Worm (Caenorhabditis elegans) whole organism, L4 larva: ENCODE results near the gene cpr-8.

ENCODE experiments used
- ceh-28 ChIP-seq: fragments of 150-350 bp; optimal IDR thresholded peaks from 2 replicates; lab custom pipeline; 2014; ENCODE audit warnings: missing biosample characterization, missing genetic modification reagents, missing genetic modification characterization
- lin-15B ChIP-seq: fragments of 150-350 bp; sonication (generic microtip); optimal IDR thresholded peaks from 3 replicates; lab custom pipeline; 2014; ENCODE audit warnings: missing biosample characterization, missing genetic modification characterization
- nhr-237 ChIP-seq: sonication (generic microtip); optimal IDR thresholded peaks from 2 replicates; lab custom pipeline; 2017; ENCODE audit warnings: missing biosample characterization, missing genetic modification characterization
- nhr-76 ChIP-seq: fragments of 150-350 bp; optimal IDR thresholded peaks from 2 replicates; lab custom pipeline; 2014; ENCODE audit warnings: missing biosample characterization, missing genetic modification characterization
- pqm-1 ChIP-seq: sonication (generic microtip); optimal IDR thresholded peaks from 2 replicates; lab custom pipeline; 2017; ENCODE audit warnings: missing biosample characterization, missing genetic modification characterization
- skn-1 ChIP-seq: fragments of 150-350 bp; optimal IDR thresholded peaks from 2 replicates; lab custom pipeline; 2014; ENCODE audit warnings: missing biosample characterization, missing genetic modification characterization

ce11 chrV:1154472-1155278, 20.3 kb downstream of the cpr-8 start:
- TF ChIP-seq skn-1 (tag; lab: Kevin White, UChicago) = no peak
- no peak for TF ChIP-seq lin-15B (tag; lab: Kevin White, UChicago)
- no peak for TF ChIP-seq nhr-76 (tag; lab: Kevin White, UChicago)
- no peak for TF ChIP-seq ceh-28 (tag; lab: Kevin White, UChicago)
- no peak for TF ChIP-seq pqm-1 (tag; lab: Kevin White, UChicago)
- no peak for TF ChIP-seq nhr-237 (tag; lab: Kevin White, UChicago)
